Fruit fly (Drosophila melanogaster) whole organism, prepupa: ENCODE results near the gene CG32161.

Experiments
- Blimp-1 ChIP-seq: fragments of 200-800 bp; sonication (Bioruptor generic); optimal IDR thresholded peaks from 3 replicates; lab custom pipeline; 2017; ENCODE audit warnings: missing biosample characterization, missing genetic modification characterization, mild to moderate bottlenecking, moderate library complexity, missing genetic modification reagents
- CG10631 ChIP-seq: fragments of 200-800 bp; sonication (Bioruptor generic); optimal IDR thresholded peaks from 2 replicates; lab custom pipeline; 2016; ENCODE audit warnings: missing biosample characterization, missing genetic modification characterization
- CG11762 ChIP-seq: fragments of 200-800 bp; sonication (Bioruptor generic); optimal IDR thresholded peaks from 3 replicates; lab custom pipeline; 2016; ENCODE audit warnings: missing biosample characterization, missing genetic modification characterization; ENCODE audit not compliant: insufficient read depth
- CG16779 ChIP-seq: fragments of 200-800 bp; sonication (Bioruptor generic); optimal IDR thresholded peaks from 3 replicates; lab custom pipeline; 2017; ENCODE audit warnings: missing biosample characterization, mild to moderate bottlenecking, missing genetic modification characterization
- CG6276 ChIP-seq: fragments of 200-800 bp; sonication (Bioruptor generic); optimal IDR thresholded peaks from 2 replicates; lab custom pipeline; 2017; ENCODE audit warnings: missing biosample characterization, mild to moderate bottlenecking, missing genetic modification characterization
- CG8119 ChIP-seq: fragments of 200-800 bp; sonication (Bioruptor generic); IDR thresholded peaks from 3 replicates; pipeline ENCODE4 v1.3.6; 2022; ENCODE audit warnings: missing biosample characterization, missing genetic modification characterization
- CG8632 ChIP-seq: fragments of 200-800 bp; sonication (Bioruptor generic); optimal IDR thresholded peaks from 3 replicates; lab custom pipeline; 2016; ENCODE audit warnings: missing biosample characterization, missing genetic modification characterization
- Eip75B ChIP-seq: fragments of 200-800 bp; sonication (Bioruptor generic); optimal IDR thresholded peaks from 3 replicates; lab custom pipeline; 2016; ENCODE audit warnings: missing biosample characterization, missing genetic modification characterization
- Ets21C ChIP-seq: fragments of 200-800 bp; sonication (Bioruptor generic); optimal IDR thresholded peaks from 3 replicates; lab custom pipeline; 2016; ENCODE audit warnings: missing biosample characterization, missing genetic modification characterization
- pdm3 ChIP-seq: fragments of 200-800 bp; sonication (Bioruptor generic); optimal IDR thresholded peaks from 3 replicates; lab custom pipeline; 2016; ENCODE audit warnings: missing biosample characterization, missing genetic modification characterization

DNA sequence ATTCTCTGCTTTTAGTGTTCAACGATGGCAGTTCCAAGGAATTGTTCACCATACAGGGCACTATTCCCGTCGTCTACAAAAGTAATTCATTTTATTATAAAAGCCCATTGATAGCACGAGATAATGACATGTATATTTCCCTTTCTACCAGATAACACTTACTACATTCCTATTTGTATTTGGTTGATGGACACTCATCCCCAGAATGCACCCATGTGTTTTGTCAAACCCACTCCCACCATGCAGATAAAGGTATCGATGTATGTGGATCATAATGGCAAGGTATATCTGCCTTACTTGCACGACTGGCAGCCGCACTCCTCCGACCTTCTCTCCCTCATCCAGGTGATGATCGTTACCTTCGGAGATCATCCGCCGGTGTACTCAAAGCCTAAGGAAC lies 3.1 kb upstream of the CG32161 start:
- TF ChIP-seq Eip75B (GFP tag; lab: Kevin White, UChicago) (no peak), CG11762 (GFP tag; lab: Kevin White, UChicago) (no peak), pdm3 (no peak), CG8119 (no peak), CG16779 (tag; lab: Kevin White, UChicago) (no peak), Blimp-1 (GFP tag; lab: Kevin White, UChicago) (no peak), Ets21C (no peak), CG8632 (no peak), CG10631 (no peak), CG6276 (GFP tag; lab: Kevin White, UChicago) (no peak)
